Fruit fly (Drosophila melanogaster) whole organism, embryonic: Measurements from ENCODE around the gene CG14851.

ENCODE experiments used
- Bteb2 ChIP-seq: fragments of 200-800 bp; sonication (Bioruptor generic); optimal IDR thresholded peaks from 2 replicates; lab custom pipeline; 2016; ENCODE audit warnings: missing biosample characterization, missing genetic modification characterization
- CG10147 ChIP-seq: fragments of 200-800 bp; sonication (Bioruptor generic); optimal IDR thresholded peaks from 2 replicates; lab custom pipeline; 2019; ENCODE audit warnings: missing biosample characterization, mild to moderate bottlenecking, missing genetic modification characterization, moderate library complexity
- CG10565 ChIP-seq: fragments of 200-800 bp; sonication (Bioruptor generic); optimal IDR thresholded peaks from 3 replicates; lab custom pipeline; 2016; ENCODE audit warnings: missing biosample characterization, mild to moderate bottlenecking, missing genetic modification characterization
- CG11723 ChIP-seq: fragments of 200-800 bp; sonication (Bioruptor generic); optimal IDR thresholded peaks from 2 replicates; lab custom pipeline; 2017; ENCODE audit warnings: missing biosample characterization, mild to moderate bottlenecking, missing genetic modification characterization
- CG12104 ChIP-seq: fragments of 200-800 bp; sonication (Bioruptor generic); optimal IDR thresholded peaks from 3 replicates; lab custom pipeline; 2016; ENCODE audit warnings: missing biosample characterization, missing genetic modification characterization
- CG12744 ChIP-seq: fragments of 200-800 bp; sonication (Bioruptor generic); optimal IDR thresholded peaks from 2 replicates; lab custom pipeline; 2016; ENCODE audit warnings: missing biosample characterization, missing genetic modification characterization
- CG13123 ChIP-seq: fragments of 200-800 bp; sonication (Bioruptor generic); optimal IDR thresholded peaks from 2 replicates; lab custom pipeline; 2016; ENCODE audit warnings: missing biosample characterization, missing genetic modification characterization
- CG13624 ChIP-seq: fragments of 200-800 bp; sonication (Bioruptor generic); optimal IDR thresholded peaks from 2 replicates; lab custom pipeline; 2016; ENCODE audit warnings: missing biosample characterization, missing genetic modification characterization
- CG16815 ChIP-seq: fragments of 200-800 bp; sonication (Bioruptor generic); optimal IDR thresholded peaks from 3 replicates; lab custom pipeline; 2017; ENCODE audit warnings: missing biosample characterization, mild to moderate bottlenecking, missing genetic modification characterization
- CG2199 ChIP-seq: fragments of 200-800 bp; sonication (Bioruptor generic); IDR thresholded peaks from 3 replicates; pipeline ENCODE4 v1.3.6; 2022; ENCODE audit warnings: missing biosample characterization, missing genetic modification characterization
- CG2202 ChIP-seq: fragments of 200-800 bp; sonication (Bioruptor generic); optimal IDR thresholded peaks from 2 replicates; lab custom pipeline; 2018; ENCODE audit warnings: missing biosample characterization, mild to moderate bottlenecking, missing genetic modification characterization
- CG2875 ChIP-seq: fragments of 200-800 bp; sonication (Bioruptor generic); optimal IDR thresholded peaks from 2 replicates; lab custom pipeline; 2017; ENCODE audit warnings: missing biosample characterization, mild to moderate bottlenecking, missing genetic modification characterization, missing genetic modification reagents
- CG2889 ChIP-seq: fragments of 200-800 bp; sonication (Bioruptor generic); IDR thresholded peaks from 3 replicates; pipeline ENCODE4 v1.3.6; 2022; ENCODE audit warnings: missing biosample characterization, missing genetic modification characterization
- CG3281 ChIP-seq: fragments of 200-800 bp; sonication (Bioruptor generic); optimal IDR thresholded peaks from 3 replicates; lab custom pipeline; 2017; ENCODE audit warnings: missing biosample characterization, mild to moderate bottlenecking, missing genetic modification characterization
- CG4404 ChIP-seq: fragments of 200-800 bp; sonication (Bioruptor generic); IDR thresholded peaks from 2 replicates; pipeline ENCODE4 v1.3.6; 2022; ENCODE audit warnings: missing biosample characterization, missing genetic modification characterization
- CG5953 ChIP-seq: fragments of 200-800 bp; sonication (Bioruptor generic); IDR thresholded peaks from 2 replicates; pipeline ENCODE4 v1.3.6; 2022; ENCODE audit warnings: missing biosample characterization, missing genetic modification characterization
- CG6272 ChIP-seq: fragments of 200-800 bp; sonication (Bioruptor generic); IDR thresholded peaks from 2 replicates; pipeline ENCODE4 v1.3.6; 2022; ENCODE audit warnings: missing biosample characterization, missing genetic modification characterization
- CG7556 ChIP-seq: fragments of 200-800 bp; sonication (Bioruptor generic); optimal IDR thresholded peaks from 2 replicates; lab custom pipeline; 2017; ENCODE audit warnings: missing biosample characterization, mild to moderate bottlenecking, missing genetic modification characterization
- CG8290 ChIP-seq, 3 experiments: fragments of 200-800 bp; sonication (Bioruptor generic); optimal IDR thresholded peaks; 2 replicates each; lab custom pipeline; 2016 to 2019; ENCODE audit warnings: missing biosample characterization in 3 of 3, missing genetic modification characterization in 3 of 3, mild to moderate bottlenecking in 2 of 3, moderate library complexity in 1 of 3
- CG8359 ChIP-seq: fragments of 200-800 bp; sonication (Bioruptor generic); optimal IDR thresholded peaks from 2 replicates; lab custom pipeline; 2017; ENCODE audit warnings: missing biosample characterization, mild to moderate bottlenecking, missing genetic modification characterization, borderline replicate concordance
- Camta ChIP-seq: fragments of 200-800 bp; sonication (Bioruptor generic); optimal IDR thresholded peaks from 2 replicates; lab custom pipeline; 2016; ENCODE audit warnings: missing biosample characterization, missing genetic modification characterization
- Dad ChIP-seq: fragments of 200-800 bp; sonication (Bioruptor generic); optimal IDR thresholded peaks from 3 replicates; lab custom pipeline; 2016; ENCODE audit warnings: missing biosample characterization, missing genetic modification characterization
- Deaf1 ChIP-seq: fragments of 200-800 bp; optimal IDR thresholded peaks from 3 replicates; lab custom pipeline; 2019; ENCODE audit warnings: missing biosample characterization, mild to moderate bottlenecking, missing genetic modification characterization, moderate library complexity
- E2f2 ChIP-seq: fragments of 200-800 bp; sonication (Bioruptor generic); IDR thresholded peaks from 2 replicates; pipeline ENCODE4 v1.3.6; 2022; ENCODE audit warnings: missing biosample characterization, missing genetic modification characterization
- Hsf ChIP-seq: fragments of 200-800 bp; sonication (Bioruptor generic); optimal IDR thresholded peaks from 3 replicates; lab custom pipeline; 2016; ENCODE audit warnings: missing biosample characterization, missing genetic modification characterization
- Mes4 ChIP-seq: fragments of 200-800 bp; sonication (Bioruptor generic); optimal IDR thresholded peaks from 2 replicates; lab custom pipeline; 2016; ENCODE audit warnings: missing biosample characterization, missing genetic modification characterization
- Myb ChIP-seq: fragments of 200-800 bp; sonication (Bioruptor generic); optimal IDR thresholded peaks from 2 replicates; lab custom pipeline; 2016; ENCODE audit warnings: missing biosample characterization, missing genetic modification characterization
- NFAT ChIP-seq: fragments of 200-800 bp; sonication (Bioruptor generic); IDR thresholded peaks from 2 replicates; pipeline ENCODE4 v1.3.6; 2022; ENCODE audit warnings: missing biosample characterization, missing genetic modification characterization
- Opbp ChIP-seq: fragments of 200-800 bp; sonication (Bioruptor generic); IDR thresholded peaks from 3 replicates; pipeline ENCODE4 v1.3.6; 2022; ENCODE audit warnings: missing biosample characterization, missing genetic modification characterization; ENCODE audit not compliant: partially characterized antibody
- aop ChIP-seq: fragments of 200-800 bp; sonication (Bioruptor generic); IDR thresholded peaks from 2 replicates; pipeline ENCODE4 v1.3.6; 2022; ENCODE audit warnings: missing biosample characterization, missing genetic modification characterization
- ap ChIP-seq: fragments of 200-800 bp; sonication (Bioruptor generic); IDR thresholded peaks from 2 replicates; pipeline ENCODE4 v1.3.6; 2022; ENCODE audit warnings: missing biosample characterization, missing genetic modification characterization
- ase ChIP-seq: fragments of 200-800 bp; sonication (Bioruptor generic); IDR thresholded peaks from 3 replicates; pipeline ENCODE4 v1.3.6; 2022; ENCODE audit warnings: missing biosample characterization, missing genetic modification characterization
- az2 ChIP-seq: fragments of 200-800 bp; sonication (Bioruptor generic); optimal IDR thresholded peaks from 3 replicates; lab custom pipeline; 2016; ENCODE audit warnings: missing biosample characterization, missing genetic modification characterization
- cg ChIP-seq: fragments of 200-800 bp; sonication (Bioruptor generic); optimal IDR thresholded peaks from 3 replicates; lab custom pipeline; 2019; ENCODE audit warnings: missing biosample characterization, mild to moderate bottlenecking, missing genetic modification characterization, moderate library complexity
- dati ChIP-seq: fragments of 200-800 bp; sonication (Bioruptor generic); IDR thresholded peaks from 2 replicates; pipeline ENCODE4 v1.3.6; 2022; ENCODE audit warnings: missing biosample characterization, missing genetic modification characterization
- gsb ChIP-seq: fragments of 200-800 bp; sonication (Bioruptor generic); IDR thresholded peaks from 2 replicates; pipeline ENCODE4 v1.3.6; 2022; ENCODE audit warnings: missing biosample characterization, missing genetic modification characterization
- h ChIP-seq: fragments of >200 bp; optimal IDR thresholded peaks from 2 replicates; lab custom pipeline; 2017
- lab ChIP-seq: fragments of 200-800 bp; sonication (Bioruptor generic); optimal IDR thresholded peaks from 3 replicates; lab custom pipeline; 2017; ENCODE audit warnings: missing biosample characterization, missing genetic modification characterization, mild to moderate bottlenecking, moderate library complexity, missing genetic modification reagents
- pb ChIP-seq: fragments of 200-800 bp; sonication (Bioruptor generic); optimal IDR thresholded peaks from 3 replicates; lab custom pipeline; 2016; ENCODE audit warnings: missing biosample characterization, missing genetic modification characterization
- peb ChIP-seq: fragments of 200-800 bp; sonication (Bioruptor generic); IDR thresholded peaks from 2 replicates; pipeline ENCODE4 v1.3.6; 2022; ENCODE audit warnings: missing biosample characterization, missing genetic modification characterization
- ranshi ChIP-seq: fragments of 200-800 bp; sonication (Bioruptor generic); IDR thresholded peaks from 2 replicates; pipeline ENCODE4 v1.3.6; 2022; ENCODE audit warnings: missing biosample characterization, missing genetic modification characterization
- salm ChIP-seq: fragments of 200-800 bp; sonication (Bioruptor generic); optimal IDR thresholded peaks from 2 replicates; lab custom pipeline; 2018; ENCODE audit warnings: missing biosample characterization, mild to moderate bottlenecking, missing genetic modification characterization
- sc ChIP-seq, 3 experiments: fragments of >200 bp in 2 of 3; fragments of 200-800 bp in 1 of 3; sonication (Bioruptor generic) in 1 of 3; optimal IDR thresholded peaks; 2 replicates in 2 of 3; 3 replicates in 1 of 3; lab custom pipeline; 2017; ENCODE audit warnings: mild to moderate bottlenecking in 1 of 3, missing biosample characterization in 1 of 3, missing genetic modification characterization in 1 of 3, missing genetic modification reagents in 1 of 3
- sim ChIP-seq: fragments of 200-800 bp; sonication (Bioruptor generic); IDR thresholded peaks from 2 replicates; pipeline ENCODE4 v1.3.6; 2022; ENCODE audit warnings: missing biosample characterization, missing genetic modification characterization
- sima ChIP-seq: fragments of 200-800 bp; sonication (Bioruptor generic); optimal IDR thresholded peaks from 2 replicates; lab custom pipeline; 2016; ENCODE audit warnings: missing biosample characterization, missing genetic modification characterization
- so ChIP-seq: fragments of 200-800 bp; sonication (Bioruptor generic); IDR thresholded peaks from 3 replicates; pipeline ENCODE4 v1.3.6; 2022; ENCODE audit warnings: missing biosample characterization, missing genetic modification characterization
- tna ChIP-seq: fragments of 200-800 bp; sonication (Bioruptor generic); IDR thresholded peaks from 2 replicates; pipeline ENCODE4 v1.3.6; 2022; ENCODE audit warnings: missing biosample characterization, missing genetic modification characterization; ENCODE audit not compliant: partially characterized antibody
- tx ChIP-seq: fragments of 200-800 bp; sonication (Bioruptor generic); optimal IDR thresholded peaks from 2 replicates; lab custom pipeline; 2016; ENCODE audit warnings: missing biosample characterization, missing genetic modification characterization
- zfh2 ChIP-seq: fragments of 200-800 bp; sonication (Bioruptor generic); optimal IDR thresholded peaks from 2 replicates; lab custom pipeline; 2016; ENCODE audit warnings: missing biosample characterization, missing genetic modification characterization

CG14851 gene

DNA sequence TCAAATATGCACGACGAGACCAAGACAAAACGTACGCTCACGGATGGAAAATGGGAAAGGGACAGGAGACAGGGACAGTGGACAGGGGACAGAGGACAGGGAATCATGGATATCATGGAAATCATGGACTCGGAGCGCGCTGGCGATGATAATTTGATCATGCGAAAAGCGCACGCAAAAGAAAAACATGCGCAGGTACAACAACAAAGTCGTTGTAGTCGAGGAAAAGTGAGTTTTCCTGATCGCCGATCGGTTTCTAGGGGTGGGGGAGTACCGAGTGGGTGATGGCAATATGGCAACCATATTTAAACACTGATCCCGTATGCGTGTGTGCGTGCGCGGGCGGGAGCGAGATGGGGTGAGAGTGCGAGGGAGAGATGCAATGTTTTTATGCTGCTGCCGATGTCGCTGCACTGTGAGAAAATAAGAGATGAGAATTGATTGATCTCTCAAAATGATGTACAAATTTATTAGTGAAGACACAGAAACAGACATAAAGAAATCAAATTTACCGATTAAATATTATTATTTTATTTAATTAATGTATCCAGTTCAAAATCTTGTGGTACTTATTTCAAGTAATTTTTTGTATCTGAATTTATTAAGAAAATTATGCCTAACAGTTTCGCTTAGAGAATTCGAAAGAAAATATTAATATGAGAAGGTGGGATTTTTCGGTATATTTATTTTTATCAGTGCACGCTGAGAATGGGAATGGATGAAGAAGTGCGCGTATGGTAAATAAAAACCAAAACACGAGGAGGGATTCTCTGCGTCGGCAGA, 28.8 kb downstream of the CG14851 start (continued):
- peak; percentile 41 for TF ChIP-seq CG3281 (GFP tag; lab: Kevin White, UChicago)
- TF ChIP-seq CG12104 (GFP tag; lab: Kevin White, UChicago), result peak; percentile 85
- peak; percentile 77; the same call in 2 of the 3 replicates for TF ChIP-seq so
- peak; percentile 71 for TF ChIP-seq peb
- no peak; the same call in 1 of the 2 replicates for TF ChIP-seq CG5953 (GFP tag; lab: Robert Waterston, UW)
- peak; percentile 58; the same call in 1 of the 2 replicates for TF ChIP-seq ranshi (GFP tag; lab: Robert Waterston, UW)
- TF ChIP-seq zfh2 (GFP tag; lab: Kevin White, UChicago), result no peak
- TF ChIP-seq h (lab: Kevin White, UChicago), result no peak
- TF ChIP-seq CG7556, result peak; percentile 94
- peak; percentile 57 for TF ChIP-seq Hsf (GFP tag; lab: Kevin White, UChicago)
- TF ChIP-seq Camta (GFP tag; lab: Kevin White, UChicago), result peak; percentile 25
- TF ChIP-seq CG13624 (GFP tag; lab: Kevin White, UChicago), result no peak
- TF ChIP-seq CG8290 (GFP tag; optimal IDR thresholded peaks at IDR 0.05; lab: Kevin White, UChicago), result peak; percentile 77
- peak in 1 of 2 experiments; percentile 77 for TF ChIP-seq CG8290 (tag; optimal IDR thresholded peaks at IDR 0.05; lab: Kevin White, UChicago)
- TF ChIP-seq ap (GFP tag; lab: Robert Waterston, UW), result peak; percentile 55
- peak; percentile 67 for TF ChIP-seq lab
- no peak for TF ChIP-seq pb (GFP tag; lab: Kevin White, UChicago)
- TF ChIP-seq dati, result 0 out of 2 replicates have a peak, but pooled peaks have one; percentile 27
- peak; percentile 78 for TF ChIP-seq sim (GFP tag; lab: Robert Waterston, UW)
- TF ChIP-seq CG13123 (GFP tag; lab: Kevin White, UChicago), result peak; percentile 70
- no peak for TF ChIP-seq aop (GFP tag; lab: Robert Waterston, UW)
- TF ChIP-seq E2f2 (GFP tag; lab: Robert Waterston, UW), result no peak; the same call in 1 of the 2 replicates
- no peak for TF ChIP-seq CG2199 (GFP tag; lab: Robert Waterston, UW)
- no peak for TF ChIP-seq Dad (GFP tag; lab: Kevin White, UChicago)
- peak; percentile 78 for TF ChIP-seq CG11723 (GFP tag; lab: Kevin White, UChicago)
- TF ChIP-seq Mes4 (GFP tag; lab: Kevin White, UChicago), result no peak
- TF ChIP-seq ase (GFP tag; lab: Robert Waterston, UW), result peak; percentile 68; the same call in 1 of the 3 replicates
- peak; percentile 73 for TF ChIP-seq CG10147 (GFP tag; lab: Kevin White, UChicago)
- TF ChIP-seq Myb (GFP tag; lab: Kevin White, UChicago), result no peak
- TF ChIP-seq CG10565 (GFP tag; lab: Kevin White, UChicago), result no peak
- no peak for TF ChIP-seq CG12744 (GFP tag; lab: Kevin White, UChicago)
- peak; percentile 76 for TF ChIP-seq salm
- TF ChIP-seq CG2875 (GFP tag; lab: Kevin White, UChicago), result peak; percentile 85
- no peak for TF ChIP-seq sima (GFP tag; lab: Kevin White, UChicago)
- TF ChIP-seq tna (GFP tag; lab: Robert Waterston, UW), result no peak
- no peak for TF ChIP-seq Opbp (GFP tag; lab: Robert Waterston, UW)
- TF ChIP-seq Bteb2, result no peak
- TF ChIP-seq NFAT (GFP tag; lab: Robert Waterston, UW), result no peak
- TF ChIP-seq CG16815 (GFP tag; lab: Kevin White, UChicago), result peak; percentile 93
- no peak for TF ChIP-seq sc (optimal IDR thresholded peaks at IDR 0.05; lab: Kevin White, UChicago)
- TF ChIP-seq sc (GFP tag; optimal IDR thresholded peaks at IDR 0.05; lab: Kevin White, UChicago), result peak; percentile 93
- TF ChIP-seq CG2889 (GFP tag; lab: Robert Waterston, UW), result no peak
- no peak for TF ChIP-seq tx (GFP tag; lab: Kevin White, UChicago)
- no peak for TF ChIP-seq gsb (GFP tag; lab: Robert Waterston, UW)
- TF ChIP-seq cg, result peak; percentile 52
- TF ChIP-seq CG8359 (GFP tag; lab: Kevin White, UChicago), result peak; percentile 77
- peak; percentile 91 for TF ChIP-seq CG4404
- peak; percentile 93 for TF ChIP-seq az2 (GFP tag; lab: Kevin White, UChicago)
- TF ChIP-seq CG2202 (tag; lab: Kevin White, UChicago), result peak; percentile 91
- peak; percentile 61 for TF ChIP-seq Deaf1
- 0 out of 2 replicates have a peak, but pooled peaks have one; percentile 20 for TF ChIP-seq CG6272 (GFP tag; lab: Robert Waterston, UW)
